Fruit fly (Drosophila melanogaster) whole organism, wandering third instar larva: ENCODE measurements around the gene CG8132.

Experiments
- Abd-B ChIP-seq: fragments of >200 bp; optimal IDR thresholded peaks from 2 replicates; lab custom pipeline; 2017; ENCODE audit warnings: missing biosample characterization, missing genetic modification characterization
- CG32264 ChIP-seq: fragments of 200-800 bp; sonication (Bioruptor generic); optimal IDR thresholded peaks from 2 replicates; lab custom pipeline; 2016; ENCODE audit warnings: missing biosample characterization, missing genetic modification characterization
- CG9705 ChIP-seq: fragments of 200-800 bp; sonication (Bioruptor generic); optimal IDR thresholded peaks from 2 replicates; lab custom pipeline; 2018; ENCODE audit warnings: missing biosample characterization, mild to moderate bottlenecking, missing genetic modification characterization
- CrebA ChIP-seq: fragments of 200-800 bp; sonication (Bioruptor generic); optimal IDR thresholded peaks from 2 replicates; lab custom pipeline; 2016; ENCODE audit warnings: missing biosample characterization, mild to moderate bottlenecking, missing genetic modification characterization, borderline replicate concordance
- Dfd ChIP-seq: fragments of >200 bp; optimal IDR thresholded peaks from 2 replicates; lab custom pipeline; 2017; ENCODE audit warnings: missing biosample characterization, missing genetic modification characterization
- Dif ChIP-seq: fragments of 200-275, 200-300 bp; sonication (Bioruptor generic); optimal IDR thresholded peaks from 2 replicates; lab custom pipeline; 2018; ENCODE audit warnings: missing biosample characterization, missing genetic modification characterization; ENCODE audit not compliant: partially characterized antibody
- GATAd ChIP-seq: sonication (Bioruptor generic); optimal IDR thresholded peaks from 2 replicates; lab custom pipeline; 2016; ENCODE audit warnings: missing biosample characterization, missing genetic modification characterization
- HLH106 ChIP-seq: fragments of 200-800 bp; optimal IDR thresholded peaks from 3 replicates; lab custom pipeline; 2019; ENCODE audit warnings: missing biosample characterization, mild to moderate bottlenecking, missing genetic modification characterization, moderate library complexity
- Hnf4 ChIP-seq: fragments of 200-800 bp; sonication (Bioruptor generic); optimal IDR thresholded peaks from 2 replicates; lab custom pipeline; 2016; ENCODE audit warnings: missing biosample characterization, mild to moderate bottlenecking, missing genetic modification characterization
- Hr78 ChIP-seq: fragments of >200 bp; optimal IDR thresholded peaks from 2 replicates; lab custom pipeline; 2017; ENCODE audit warnings: missing biosample characterization, missing genetic modification characterization
- Hr83 ChIP-seq: fragments of 200-300 bp; sonication (Bioruptor generic); optimal IDR thresholded peaks from 2 replicates; lab custom pipeline; 2016; ENCODE audit warnings: missing biosample characterization, mild to moderate bottlenecking, missing genetic modification characterization, moderate library complexity; ENCODE audit not compliant: poor library complexity, severe bottlenecking
- Jra ChIP-seq: sonication (Bioruptor generic); optimal IDR thresholded peaks from 2 replicates; lab custom pipeline; 2016; ENCODE audit warnings: missing biosample characterization, missing genetic modification characterization
- Mio ChIP-seq: sonication (Bioruptor generic); optimal IDR thresholded peaks from 2 replicates; lab custom pipeline; 2016; ENCODE audit warnings: missing biosample characterization, missing genetic modification characterization
- Myc ChIP-seq: fragments of >200 bp; optimal IDR thresholded peaks from 2 replicates; lab custom pipeline; 2017
- N ChIP-seq: fragments of >200 bp; optimal IDR thresholded peaks from 2 replicates; lab custom pipeline; 2018; ENCODE audit warnings: missing biosample characterization, missing external identifiers, missing genetic modification characterization
- OdsH ChIP-seq: fragments of 200-800 bp; sonication (Bioruptor generic); optimal IDR thresholded peaks from 2 replicates; lab custom pipeline; 2016; ENCODE audit warnings: missing biosample characterization, mild to moderate bottlenecking, missing genetic modification characterization
- Rel ChIP-seq, 2 experiments: fragments of 200-800 bp; sonication (Bioruptor generic) in 1 of 2; optimal IDR thresholded peaks; 2 replicates in 1 of 2; 3 replicates in 1 of 2; lab custom pipeline; 2016 to 2019; ENCODE audit warnings: mild to moderate bottlenecking in 2 of 2, missing biosample characterization in 2 of 2, missing genetic modification characterization in 2 of 2, moderate library complexity in 1 of 2
- Sp1 ChIP-seq: fragments of 200-800 bp; sonication (Bioruptor generic); optimal IDR thresholded peaks from 3 replicates; lab custom pipeline; 2019; ENCODE audit warnings: missing biosample characterization, mild to moderate bottlenecking, missing genetic modification characterization, moderate library complexity
- Vsx2 ChIP-seq: fragments of 200-300, 225-300 bp; sonication (Bioruptor generic); optimal IDR thresholded peaks from 2 replicates; lab custom pipeline; 2018; ENCODE audit warnings: missing biosample characterization, missing genetic modification characterization; ENCODE audit not compliant: partially characterized antibody
- br ChIP-seq: fragments of 200-800 bp; sonication (Bioruptor generic); optimal IDR thresholded peaks from 2 replicates; lab custom pipeline; 2016; ENCODE audit warnings: missing biosample characterization, missing genetic modification characterization
- brk ChIP-seq: fragments of 200-800 bp; sonication (Bioruptor generic); optimal IDR thresholded peaks from 2 replicates; lab custom pipeline; 2016; ENCODE audit warnings: missing biosample characterization, mild to moderate bottlenecking, missing genetic modification characterization
- dl ChIP-seq, 2 experiments: fragments of 175-275, 200-275 bp in 1 of 2; fragments of 200-275 bp in 1 of 2; sonication (Bioruptor generic); optimal IDR thresholded peaks; lab custom pipeline; 2018; ENCODE audit warnings: mild to moderate bottlenecking in 2 of 2, missing biosample characterization in 2 of 2, missing genetic modification characterization in 2 of 2, moderate library complexity in 2 of 2; ENCODE audit not compliant: partially characterized antibody in 2 of 2, insufficient read depth in 1 of 2
- dmrt93B ChIP-seq: fragments of 200-800 bp; sonication (Bioruptor generic); optimal IDR thresholded peaks from 2 replicates; lab custom pipeline; 2018; ENCODE audit warnings: missing biosample characterization, mild to moderate bottlenecking, missing genetic modification characterization
- dsf ChIP-seq: sonication (Bioruptor generic); optimal IDR thresholded peaks from 2 replicates; lab custom pipeline; 2016; ENCODE audit warnings: missing biosample characterization, missing genetic modification characterization, borderline replicate concordance
- ey ChIP-seq: fragments of 200-800 bp; sonication (Bioruptor generic); optimal IDR thresholded peaks from 2 replicates; lab custom pipeline; 2016; ENCODE audit warnings: missing biosample characterization, missing genetic modification characterization
- foxo ChIP-seq, 2 experiments: fragments of 200-800 bp; sonication (Bioruptor generic); optimal IDR thresholded peaks; 2 replicates in 1 of 2; 3 replicates in 1 of 2; lab custom pipeline; 2016 to 2017; ENCODE audit warnings: missing biosample characterization in 2 of 2, missing genetic modification characterization in 2 of 2
- fru ChIP-seq: fragments of 200-800 bp; sonication (Bioruptor generic); optimal IDR thresholded peaks from 3 replicates; lab custom pipeline; 2016; ENCODE audit warnings: missing biosample characterization, mild to moderate bottlenecking, missing genetic modification characterization
- h ChIP-seq: fragments of 200-800 bp; sonication (Bioruptor generic); optimal IDR thresholded peaks from 3 replicates; lab custom pipeline; 2016; ENCODE audit warnings: missing biosample characterization, mild to moderate bottlenecking, missing genetic modification characterization
- jim ChIP-seq: fragments of 175-275, 200-325 bp; sonication (Bioruptor generic); optimal IDR thresholded peaks from 2 replicates; lab custom pipeline; 2016; ENCODE audit warnings: missing biosample characterization, mild to moderate bottlenecking, missing genetic modification characterization
- lola ChIP-seq: fragments of >200 bp; optimal IDR thresholded peaks from 2 replicates; lab custom pipeline; 2017; ENCODE audit warnings: missing biosample characterization, missing genetic modification characterization
- pan ChIP-seq: fragments of >200 bp; optimal IDR thresholded peaks from 2 replicates; lab custom pipeline; 2017
- psq ChIP-seq: fragments of 200-800 bp; sonication (Bioruptor generic); optimal IDR thresholded peaks from 3 replicates; lab custom pipeline; 2017; ENCODE audit warnings: missing biosample characterization, mild to moderate bottlenecking, missing genetic modification characterization, moderate library complexity
- rgr ChIP-seq: fragments of 200-800 bp; sonication (Bioruptor generic); optimal IDR thresholded peaks from 3 replicates; lab custom pipeline; 2016; ENCODE audit warnings: missing biosample characterization, mild to moderate bottlenecking, missing genetic modification characterization
- sage ChIP-seq: fragments of 200-800 bp; sonication (Bioruptor generic); optimal IDR thresholded peaks from 2 replicates; lab custom pipeline; 2016; ENCODE audit warnings: missing biosample characterization, mild to moderate bottlenecking, missing genetic modification characterization
- sv ChIP-seq: fragments of 200-800 bp; sonication (Bioruptor generic); optimal IDR thresholded peaks from 3 replicates; lab custom pipeline; 2016; ENCODE audit warnings: missing biosample characterization, missing genetic modification characterization
- tai ChIP-seq: sonication (Bioruptor generic); optimal IDR thresholded peaks from 2 replicates; lab custom pipeline; 2016; ENCODE audit warnings: missing biosample characterization, missing genetic modification characterization
- usp ChIP-seq: fragments of >200 bp; optimal IDR thresholded peaks from 2 replicates; lab custom pipeline; 2017; ENCODE audit warnings: missing biosample characterization, missing genetic modification characterization
- woc ChIP-seq: sonication (Bioruptor generic); optimal IDR thresholded peaks from 2 replicates; lab custom pipeline; 2016; ENCODE audit warnings: missing biosample characterization, mild to moderate bottlenecking, missing genetic modification characterization

The CG8132 gene

DNA sequence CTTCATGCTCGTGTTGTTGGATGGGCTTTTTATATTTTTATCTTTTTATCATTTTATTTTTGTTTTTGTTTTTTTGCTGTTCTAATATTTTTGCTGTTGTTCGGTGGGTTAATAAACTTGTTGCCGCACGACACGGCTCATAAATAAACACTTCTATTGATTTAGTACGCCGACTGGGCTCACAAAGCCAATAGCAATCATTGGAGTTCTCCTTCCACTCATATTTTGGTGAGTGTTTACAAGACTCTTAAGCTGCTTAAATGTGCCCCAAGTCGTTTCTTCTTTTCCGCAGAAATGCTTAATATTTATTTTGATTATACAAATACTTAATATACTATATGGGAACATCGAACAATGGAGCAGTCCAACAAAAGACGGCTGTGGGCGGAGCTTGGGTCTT, 11.1 kb upstream of the CG8132 start:
- TF ChIP-seq lola (GFP tag; lab: Kevin White, UChicago): no peak
- TF ChIP-seq ey (GFP tag; lab: Kevin White, UChicago): no peak
- TF ChIP-seq fru (GFP tag; lab: Kevin White, UChicago): no peak
- no peak for TF ChIP-seq CG32264 (GFP tag; lab: Kevin White, UChicago)
- TF ChIP-seq Rel (GFP tag; optimal IDR thresholded peaks at IDR 0.05; lab: Kevin White, UChicago): no peak
- no peak for TF ChIP-seq Rel (tag; optimal IDR thresholded peaks at IDR 0.05; lab: Kevin White, UChicago)
- no peak for TF ChIP-seq dl (GFP tag; optimal IDR thresholded peaks at IDR 0.05; lab: Kevin White, UChicago; ENCODE audit: insufficient read depth in 1 of 2, partially characterized antibody in 2 of 2)
- TF ChIP-seq Myc (lab: Kevin White, UChicago): no peak
- TF ChIP-seq Hnf4 (GFP tag; lab: Kevin White, UChicago): no peak
- TF ChIP-seq dsf (GFP tag; lab: Kevin White, UChicago): no peak
- no peak for TF ChIP-seq CrebA (GFP tag; lab: Kevin White, UChicago)
- TF ChIP-seq h (GFP tag; lab: Kevin White, UChicago): no peak

DNA sequence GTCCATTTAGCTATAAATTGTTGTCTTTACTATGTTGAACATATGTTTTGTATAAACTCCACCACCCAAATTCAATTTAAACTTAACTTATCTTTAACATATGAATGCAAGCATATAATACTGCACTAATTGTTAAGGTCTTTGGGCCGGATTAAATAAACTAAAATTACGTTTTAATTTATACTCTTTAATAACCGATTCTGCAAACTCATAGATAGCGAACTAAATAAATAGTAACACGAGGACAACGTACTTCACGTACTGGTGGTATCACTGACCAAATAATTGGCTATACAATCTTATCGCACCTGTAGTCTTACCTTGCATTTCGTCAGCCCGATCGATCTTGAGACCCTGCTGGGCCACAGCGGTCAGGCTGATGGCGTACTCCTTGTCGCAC, 8.9 kb upstream of the CG8132 start:
- TF ChIP-seq Mio (GFP tag; lab: Kevin White, UChicago) (no peak), ey (GFP tag; lab: Kevin White, UChicago) (no peak), psq (no peak), rgr (GFP tag; lab: Kevin White, UChicago) (no peak), Dfd (GFP tag; lab: Kevin White, UChicago) (no peak), Myc (lab: Kevin White, UChicago) (no peak), Hr78 (GFP tag; lab: Kevin White, UChicago) (no peak), woc (GFP tag; lab: Kevin White, UChicago) (no peak), pan (lab: Kevin White, UChicago) (no peak)

DNA sequence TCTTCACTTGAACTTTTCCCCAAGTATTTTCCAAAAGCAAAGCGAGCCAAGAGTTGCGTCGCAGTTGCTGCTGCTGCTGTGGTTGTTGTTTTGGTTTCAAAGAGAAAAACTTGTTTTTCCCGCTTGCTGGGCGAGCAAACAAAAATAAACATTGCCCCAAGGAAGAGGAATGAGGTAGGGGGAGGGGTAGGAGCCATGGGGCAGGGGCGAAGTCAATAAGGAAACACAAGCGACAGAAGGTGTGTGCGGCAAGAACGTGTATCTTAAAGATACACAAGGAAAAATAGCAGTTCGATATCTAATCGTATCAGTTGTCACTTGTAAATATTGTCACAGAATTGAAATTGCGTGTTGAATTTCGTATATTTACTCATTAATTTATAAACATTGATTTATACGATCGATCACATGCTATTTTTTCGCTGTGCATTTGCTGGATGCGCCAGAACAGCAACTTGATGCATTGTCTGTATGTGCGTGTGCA, 7.7 kb upstream of the CG8132 start:
- TF ChIP-seq Abd-B (GFP tag; lab: Kevin White, UChicago) (no peak), rgr (GFP tag; lab: Kevin White, UChicago) (peak; percentile 94), GATAd (GFP tag; lab: Kevin White, UChicago) (peak; percentile 54), usp (GFP tag; lab: Kevin White, UChicago) (no peak), br (GFP tag; lab: Kevin White, UChicago) (peak; percentile 89), ey (GFP tag; lab: Kevin White, UChicago) (peak; percentile 92), Vsx2 (GFP tag; lab: Kevin White, UChicago) (no peak), lola (GFP tag; lab: Kevin White, UChicago) (no peak), Jra (GFP tag; lab: Kevin White, UChicago) (peak; percentile 74), Sp1 (GFP tag; lab: Kevin White, UChicago) (peak; percentile 94), Hr83 (GFP tag; lab: Kevin White, UChicago) (peak; percentile 61), dl (GFP tag; optimal IDR thresholded peaks at IDR 0.05; lab: Kevin White, UChicago; ENCODE audit: insufficient read depth in 1 of 2, partially characterized antibody in 2 of 2) (no peak), Hr78 (GFP tag; lab: Kevin White, UChicago) (no peak), Myc (lab: Kevin White, UChicago) (no peak), dsf (GFP tag; lab: Kevin White, UChicago) (peak; percentile 62), CrebA (GFP tag; lab: Kevin White, UChicago) (no peak), h (GFP tag; lab: Kevin White, UChicago) (peak; percentile 94), Rel (GFP tag; optimal IDR thresholded peaks at IDR 0.05; lab: Kevin White, UChicago) (peak; percentile 76), Rel (tag; optimal IDR thresholded peaks at IDR 0.05; lab: Kevin White, UChicago) (no peak), jim (GFP tag; lab: Kevin White, UChicago) (no peak), HLH106 (tag; lab: Kevin White, UChicago) (peak; percentile 94), CG32264 (GFP tag; lab: Kevin White, UChicago) (peak; percentile 77), sage (peak; percentile 88), Dif (GFP tag; lab: Kevin White, UChicago) (no peak), CG9705 (GFP tag; lab: Kevin White, UChicago) (peak; percentile 81), brk (GFP tag; lab: Kevin White, UChicago) (peak; percentile 86), Mio (GFP tag; lab: Kevin White, UChicago) (no peak), dmrt93B (GFP tag; lab: Kevin White, UChicago) (peak; percentile 87), sv (GFP tag; lab: Kevin White, UChicago) (no peak), fru (GFP tag; lab: Kevin White, UChicago) (peak; percentile 94), psq (peak; percentile 86), foxo (GFP tag; optimal IDR thresholded peaks at IDR 0.05; lab: Kevin White, UChicago) (peak; percentile 34 to 94), tai (no peak), OdsH (GFP tag; lab: Kevin White, UChicago) (peak; percentile 94), Hnf4 (GFP tag; lab: Kevin White, UChicago) (peak; percentile 89), N (no peak), woc (GFP tag; lab: Kevin White, UChicago) (peak; percentile 82), Dfd (GFP tag; lab: Kevin White, UChicago) (no peak), pan (lab: Kevin White, UChicago) (no peak)
